Fruit fly (Drosophila melanogaster) whole organism, embryonic: Measurements from ENCODE around the gene CG3091.

ENCODE experiments used
- B-H2 ChIP-seq: fragments of 200-800 bp; sonication (Bioruptor generic); optimal IDR thresholded peaks from 2 replicates; lab custom pipeline; 2018; ENCODE audit warnings: missing biosample characterization, mild to moderate bottlenecking, missing genetic modification characterization
- CG10274 ChIP-seq: fragments of 200-800 bp; sonication (Bioruptor generic); optimal IDR thresholded peaks from 3 replicates; lab custom pipeline; 2017; ENCODE audit warnings: missing biosample characterization, mild to moderate bottlenecking, missing genetic modification characterization
- CG10959 ChIP-seq: fragments of 200-800 bp; sonication (Bioruptor generic); IDR thresholded peaks from 2 replicates; pipeline ENCODE4 v1.3.6; 2022; ENCODE audit warnings: missing biosample characterization, missing genetic modification characterization
- CG10979 ChIP-seq: fragments of 200-800 bp; sonication (Bioruptor generic); optimal IDR thresholded peaks from 2 replicates; lab custom pipeline; 2018; ENCODE audit warnings: missing biosample characterization, mild to moderate bottlenecking, missing genetic modification characterization, moderate library complexity
- CG12219 ChIP-seq: fragments of 200-800 bp; sonication (Bioruptor generic); optimal IDR thresholded peaks from 3 replicates; lab custom pipeline; 2018; ENCODE audit warnings: missing biosample characterization, mild to moderate bottlenecking, missing genetic modification characterization
- CG13775 ChIP-seq: fragments of 200-800 bp; sonication (Bioruptor generic); optimal IDR thresholded peaks from 3 replicates; lab custom pipeline; 2017; ENCODE audit warnings: missing biosample characterization, mild to moderate bottlenecking, missing genetic modification characterization
- CG16863 ChIP-seq: fragments of 200-800 bp; sonication (Bioruptor generic); optimal IDR thresholded peaks from 3 replicates; lab custom pipeline; 2016; ENCODE audit warnings: missing biosample characterization, missing genetic modification characterization
- CG17328 ChIP-seq: fragments of 200-800 bp; sonication (Bioruptor generic); IDR thresholded peaks from 2 replicates; pipeline ENCODE4 v1.3.6; 2022; ENCODE audit warnings: missing biosample characterization, missing genetic modification characterization
- CG17568 ChIP-seq: fragments of 200-800 bp; sonication (Bioruptor generic); optimal IDR thresholded peaks from 2 replicates; lab custom pipeline; 2018; ENCODE audit warnings: missing biosample characterization, mild to moderate bottlenecking, missing genetic modification characterization, moderate library complexity
- CG17829 ChIP-seq: fragments of 200-800 bp; optimal IDR thresholded peaks from 2 replicates; lab custom pipeline; 2019; ENCODE audit warnings: missing biosample characterization, mild to moderate bottlenecking, missing genetic modification characterization, moderate library complexity
- CG42726 ChIP-seq: fragments of 200-800 bp; sonication (Bioruptor generic); IDR thresholded peaks from 2 replicates; pipeline ENCODE4 v1.3.6; 2022; ENCODE audit warnings: missing biosample characterization, missing genetic modification characterization; ENCODE audit not compliant: partially characterized antibody
- CG5180 ChIP-seq: fragments of 200-800 bp; sonication (Bioruptor generic); optimal IDR thresholded peaks from 3 replicates; lab custom pipeline; 2017; ENCODE audit warnings: missing biosample characterization, missing genetic modification characterization, mild to moderate bottlenecking, moderate library complexity, missing genetic modification reagents
- CG7271 ChIP-seq: fragments of 200-800 bp; sonication (Bioruptor generic); optimal IDR thresholded peaks from 2 replicates; lab custom pipeline; 2018; ENCODE audit warnings: missing biosample characterization, mild to moderate bottlenecking, missing genetic modification characterization, moderate library complexity
- CG7963 ChIP-seq: fragments of 200-800 bp; sonication (Bioruptor generic); IDR thresholded peaks from 3 replicates; pipeline ENCODE4 v1.3.6; 2022; ENCODE audit warnings: missing biosample characterization, missing genetic modification characterization; ENCODE audit not compliant: partially characterized antibody
- CG7987 ChIP-seq: fragments of 200-800 bp; sonication (Bioruptor generic); optimal IDR thresholded peaks from 2 replicates; lab custom pipeline; 2018; ENCODE audit warnings: missing biosample characterization, mild to moderate bottlenecking, missing genetic modification characterization, moderate library complexity
- CG8924 ChIP-seq: fragments of 200-800 bp; optimal IDR thresholded peaks from 3 replicates; lab custom pipeline; 2019; ENCODE audit warnings: missing biosample characterization, mild to moderate bottlenecking, missing genetic modification characterization, moderate library complexity
- CG8944 ChIP-seq: fragments of 200-800 bp; sonication (Bioruptor generic); optimal IDR thresholded peaks from 3 replicates; lab custom pipeline; 2016; ENCODE audit warnings: missing biosample characterization, missing genetic modification characterization
- CHES-1-like ChIP-seq: fragments of 200-800 bp; sonication (Bioruptor generic); optimal IDR thresholded peaks from 2 replicates; lab custom pipeline; 2016; ENCODE audit warnings: missing biosample characterization, missing genetic modification characterization
- CTCF ChIP-seq: fragments of 200-800 bp; sonication (Bioruptor generic); optimal IDR thresholded peaks from 2 replicates; lab custom pipeline; 2017; ENCODE audit warnings: missing biosample characterization, mild to moderate bottlenecking, missing genetic modification characterization, moderate library complexity
- CoRest ChIP-seq: fragments of 200-800 bp; sonication (Bioruptor generic); optimal IDR thresholded peaks from 3 replicates; lab custom pipeline; 2018; ENCODE audit warnings: missing biosample characterization, mild to moderate bottlenecking, missing genetic modification characterization, moderate library complexity
- Deaf1 ChIP-seq: fragments of 200-800 bp; optimal IDR thresholded peaks from 3 replicates; lab custom pipeline; 2019; ENCODE audit warnings: missing biosample characterization, mild to moderate bottlenecking, missing genetic modification characterization, moderate library complexity
- Dip3 ChIP-seq: fragments of 200-800 bp; sonication (Bioruptor generic); optimal IDR thresholded peaks from 3 replicates; lab custom pipeline; 2016; ENCODE audit warnings: missing biosample characterization, missing genetic modification characterization
- Doc2 ChIP-seq: fragments of 200-800 bp; sonication (Bioruptor generic); IDR thresholded peaks from 2 replicates; pipeline ENCODE4 v1.3.6; 2022; ENCODE audit warnings: missing biosample characterization, missing genetic modification characterization
- Ets65A ChIP-seq: fragments of 200-800 bp; sonication (Bioruptor generic); peaks from one replicate; lab custom pipeline; 2016; ENCODE audit warnings: missing biosample characterization, missing genetic modification characterization
- Fer1 ChIP-seq: fragments of 200-800 bp; sonication (Bioruptor generic); optimal IDR thresholded peaks from 2 replicates; lab custom pipeline; 2017; ENCODE audit warnings: missing biosample characterization, mild to moderate bottlenecking, missing genetic modification characterization
- Hand ChIP-seq: fragments of 200-800 bp; sonication (Bioruptor generic); optimal IDR thresholded peaks from 2 replicates; lab custom pipeline; 2017; ENCODE audit warnings: mild to moderate bottlenecking, missing biosample characterization, missing genetic modification reagents, missing genetic modification characterization
- HmgZ ChIP-seq: fragments of 200-800 bp; sonication (Bioruptor generic); optimal IDR thresholded peaks from 2 replicates; lab custom pipeline; 2018; ENCODE audit warnings: missing biosample characterization, mild to moderate bottlenecking, missing genetic modification characterization
- MBD-R2 ChIP-seq: fragments of 200-800 bp; sonication (Bioruptor generic); IDR thresholded peaks from 2 replicates; pipeline ENCODE4 v1.3.6; 2022; ENCODE audit warnings: missing biosample characterization, missing genetic modification characterization
- MTF-1 ChIP-seq: fragments of 200-800 bp; sonication (Bioruptor generic); optimal IDR thresholded peaks from 2 replicates; lab custom pipeline; 2018; ENCODE audit warnings: missing biosample characterization, mild to moderate bottlenecking, missing genetic modification characterization, borderline replicate concordance
- NC2α ChIP-seq: fragments of 200-800 bp; sonication (Bioruptor generic); optimal IDR thresholded peaks from 2 replicates; lab custom pipeline; 2016; ENCODE audit warnings: missing biosample characterization, missing genetic modification characterization
- Ptx1 ChIP-seq: fragments of 200-800 bp; sonication (Bioruptor generic); IDR thresholded peaks from 2 replicates; pipeline ENCODE4 v1.3.6; 2022; ENCODE audit warnings: missing biosample characterization, missing genetic modification characterization
- Rx ChIP-seq: fragments of 200-800 bp; sonication (Bioruptor generic); IDR thresholded peaks from 2 replicates; pipeline ENCODE4 v1.3.6; 2022; ENCODE audit warnings: missing biosample characterization, missing genetic modification characterization
- caup ChIP-seq: fragments of 200-800 bp; sonication (Bioruptor generic); optimal IDR thresholded peaks from 3 replicates; lab custom pipeline; 2017; ENCODE audit warnings: missing biosample characterization, mild to moderate bottlenecking, missing genetic modification characterization, moderate library complexity; ENCODE audit not compliant: severe bottlenecking
- croc ChIP-seq: fragments of 200-800 bp; sonication (Bioruptor generic); conservative IDR thresholded peaks from 3 replicates; pipeline ENCODE4 v1.3.6; 2022; ENCODE audit warnings: missing biosample characterization, missing genetic modification characterization
- dmrt99B ChIP-seq: fragments of 200-800 bp; sonication (Bioruptor generic); optimal IDR thresholded peaks from 2 replicates; lab custom pipeline; 2018; ENCODE audit warnings: missing biosample characterization, mild to moderate bottlenecking, missing genetic modification characterization, moderate library complexity
- en ChIP-seq: fragments of 200-800 bp; sonication (Bioruptor generic); optimal IDR thresholded peaks from 2 replicates; lab custom pipeline; 2016; ENCODE audit warnings: missing biosample characterization, missing genetic modification characterization
- fru ChIP-seq: fragments of >200 bp; optimal IDR thresholded peaks from 2 replicates; lab custom pipeline; 2017
- gfzf ChIP-seq: fragments of 200-800 bp; sonication (Bioruptor generic); optimal IDR thresholded peaks from 2 replicates; lab custom pipeline; 2016; ENCODE audit warnings: missing biosample characterization, mild to moderate bottlenecking, missing genetic modification characterization, moderate library complexity
- otp ChIP-seq: fragments of 200-800 bp; sonication (Bioruptor generic); IDR thresholded peaks from 3 replicates; pipeline ENCODE4, ENCODE4 v1.3.6; 2022; ENCODE audit warnings: missing biosample characterization, missing genetic modification characterization
- p53 ChIP-seq: fragments of 200-800 bp; sonication (Bioruptor generic); optimal IDR thresholded peaks from 2 replicates; lab custom pipeline; 2016; ENCODE audit warnings: missing biosample characterization, missing genetic modification characterization
- pan ChIP-seq, 4 experiments: fragments of >200 bp in 3 of 4; fragments of 200-800 bp in 1 of 4; sonication (Bioruptor generic) in 1 of 4; optimal IDR thresholded peaks in 3 of 4; IDR thresholded peaks in 1 of 4; 2 replicates each; pipeline versions ENCODE4 v1.3.6 to Lab custom; 2017 to 2022; ENCODE audit warnings: missing biosample characterization in 2 of 4, missing genetic modification characterization in 2 of 4, mixed read lengths in 1 of 4
- pho ChIP-seq: fragments of 200-800 bp; sonication (Bioruptor generic); optimal IDR thresholded peaks from 2 replicates; lab custom pipeline; 2016; ENCODE audit warnings: missing biosample characterization, missing genetic modification characterization
- pum ChIP-seq: fragments of 200-800 bp; sonication (Bioruptor generic); optimal IDR thresholded peaks from 2 replicates; lab custom pipeline; 2016; ENCODE audit warnings: missing biosample characterization, missing genetic modification characterization
- schlank ChIP-seq: fragments of 200-800 bp; sonication (Bioruptor generic); optimal IDR thresholded peaks from 2 replicates; lab custom pipeline; 2018; ENCODE audit warnings: missing biosample characterization, mild to moderate bottlenecking, missing genetic modification characterization
- sisA ChIP-seq: fragments of 200-800 bp; sonication (Bioruptor generic); IDR thresholded peaks from 2 replicates; pipeline ENCODE4 v1.3.6; 2022; ENCODE audit warnings: missing biosample characterization, missing genetic modification characterization
- trem ChIP-seq: fragments of 200-800 bp; optimal IDR thresholded peaks from 3 replicates; lab custom pipeline; 2019; ENCODE audit warnings: missing biosample characterization, mild to moderate bottlenecking, missing genetic modification characterization, moderate library complexity
- trh ChIP-seq: fragments of 200-800 bp; sonication (Bioruptor generic); optimal IDR thresholded peaks from 2 replicates; lab custom pipeline; 2016; ENCODE audit warnings: missing biosample characterization, missing genetic modification characterization
- vvl ChIP-seq: fragments of 200-800 bp; sonication (Bioruptor generic); IDR thresholded peaks from 2 replicates; pipeline ENCODE4 v1.3.6; 2022; ENCODE audit warnings: missing biosample characterization, missing genetic modification characterization
- z ChIP-seq: fragments of 200-800 bp; sonication (Bioruptor generic); IDR thresholded peaks from 3 replicates; pipeline ENCODE4 v1.3.6; 2022; ENCODE audit warnings: missing biosample characterization, missing genetic modification characterization

CG3091 gene

DNA sequence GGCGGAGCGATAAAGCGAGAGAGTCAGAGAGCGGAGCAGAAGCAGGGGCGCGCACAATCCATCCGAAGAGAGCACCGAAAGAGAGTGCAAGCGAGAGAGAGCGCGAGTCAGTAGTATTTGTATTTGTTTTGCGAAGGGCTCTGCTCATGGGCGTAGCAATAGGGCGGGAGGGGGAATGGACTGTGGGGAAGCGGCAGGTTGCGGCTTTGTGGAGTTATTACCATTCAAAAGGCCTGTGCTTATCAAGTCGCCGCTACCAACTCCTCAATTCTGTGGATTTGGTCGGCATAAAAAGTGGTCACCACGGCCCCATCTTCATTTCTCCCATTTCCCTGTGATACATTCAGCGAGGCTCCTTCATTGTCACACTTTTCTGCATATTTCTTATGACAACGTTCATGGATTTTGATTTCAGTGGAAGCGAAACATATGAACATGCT is 47.1 kb upstream of the CG3091 start (continued):
- peak; percentile 38; the same call in 1 of the 2 replicates for TF ChIP-seq sisA
- TF ChIP-seq CG42726 (GFP tag; lab: Robert Waterston, UW), result no peak
- no peak for TF ChIP-seq NC2α (GFP tag; lab: Kevin White, UChicago)
- TF ChIP-seq CG10979, result peak; percentile 15
- peak; percentile 42 for TF ChIP-seq vvl (GFP tag; lab: Robert Waterston, UW)
- TF ChIP-seq CTCF (GFP tag; lab: Kevin White, UChicago), result no peak
- no peak for TF ChIP-seq en (GFP tag; lab: Kevin White, UChicago)
- peak; percentile 9; the same call in 1 of the 3 replicates for TF ChIP-seq otp (GFP tag; lab: Robert Waterston, UW)
- TF ChIP-seq CG17328 (GFP tag; lab: Robert Waterston, UW), result no peak
- peak; percentile 44 for TF ChIP-seq CG8924 (tag; lab: Kevin White, UChicago)
- peak; percentile 62 for TF ChIP-seq Ptx1 (GFP tag; lab: Robert Waterston, UW)
- TF ChIP-seq gfzf (GFP tag; lab: Kevin White, UChicago), result no peak
- peak; percentile 71 for TF ChIP-seq Fer1 (GFP tag; lab: Kevin White, UChicago)
- TF ChIP-seq caup (GFP tag; lab: Kevin White, UChicago), result peak; percentile 30
- TF ChIP-seq Deaf1 (tag; lab: Kevin White, UChicago), result no peak
- TF ChIP-seq CG10274 (GFP tag; lab: Kevin White, UChicago), result peak; percentile 5
- TF ChIP-seq CG8944 (GFP tag; lab: Kevin White, UChicago), result no peak
- no peak for TF ChIP-seq CG17568 (GFP tag; lab: Kevin White, UChicago)
- TF ChIP-seq CG10959, result no peak
- TF ChIP-seq CG16863 (GFP tag; lab: Kevin White, UChicago), result no peak

dm6 chrX:2300293-2301068 is 46.5 kb upstream of the CG3091 start:
- TF ChIP-seq Ets65A (peak; percentile 98), CG7987 (peak; percentile 88), CG7271 (tag; lab: Kevin White, UChicago) (peak; percentile 11), Rx (GFP tag; lab: Robert Waterston, UW) (peak; percentile 97), p53 (GFP tag; lab: Kevin White, UChicago) (peak; percentile 79), CG5180 (peak; percentile 87), CHES-1-like (GFP tag; lab: Kevin White, UChicago) (peak; percentile 94), CG13775 (GFP tag; lab: Kevin White, UChicago) (peak; percentile 92), CG17829 (tag; lab: Kevin White, UChicago) (peak; percentile 92), schlank (tag; lab: Kevin White, UChicago) (peak; percentile 94), Hand (peak; percentile 90), B-H2 (GFP tag; lab: Kevin White, UChicago) (peak; percentile 19), dmrt99B (tag; lab: Kevin White, UChicago) (peak; percentile 97), pan (optimal IDR thresholded peaks at IDR 0.05; lab: Kevin White, UChicago) (no peak), pan (GFP tag; optimal IDR thresholded peaks at IDR 0.05 in 1 of 2, IDR thresholded peaks at IDR 0.05 in 1 of 2) (peak in 1 of 2 experiments; percentile 98), Doc2 (GFP tag; lab: Robert Waterston, UW) (peak; percentile 73), Dip3 (GFP tag; lab: Kevin White, UChicago) (peak; percentile 93), z (GFP tag; lab: Robert Waterston, UW) (no peak), CoRest (tag; lab: Kevin White, UChicago) (peak; percentile 95), trh (peak; percentile 81), MBD-R2 (GFP tag; lab: Robert Waterston, UW) (peak; percentile 78), MTF-1 (peak; percentile 88), pum (GFP tag; lab: Kevin White, UChicago) (peak; percentile 93), fru (lab: Kevin White, UChicago) (no peak), HmgZ (tag; lab: Kevin White, UChicago) (peak; percentile 94), CG12219 (peak; percentile 97), croc (peak; percentile 94), trem (tag; lab: Kevin White, UChicago) (peak; percentile 83), pho (GFP tag; lab: Kevin White, UChicago) (peak; percentile 86), CG7963 (GFP tag; lab: Robert Waterston, UW) (no peak)
